Worm (Caenorhabditis elegans) whole organism, late embryonic: Measurements from ENCODE around the gene W07G4.1.

Experiments
- C08G9.2 ChIP-seq: sonication (generic microtip); optimal IDR thresholded peaks from 2 replicates; lab custom pipeline; 2016; ENCODE audit warnings: mild to moderate bottlenecking, missing genetic modification characterization, moderate library complexity, missing compliant biosample characterization
- C38D4.7 ChIP-seq: fragments of 200-800 bp; sonication (Bioruptor generic); optimal IDR thresholded peaks from 2 replicates; lab custom pipeline; 2018; ENCODE audit warnings: mild to moderate bottlenecking, missing genetic modification characterization, moderate library complexity, missing compliant biosample characterization
- F13H6.1 ChIP-seq: sonication (generic microtip); optimal IDR thresholded peaks from 2 replicates; lab custom pipeline; 2016; ENCODE audit warnings: missing genetic modification characterization, missing compliant biosample characterization
- K02D7.2 ChIP-seq: sonication (generic microtip); optimal IDR thresholded peaks from 2 replicates; lab custom pipeline; 2017; ENCODE audit warnings: mild to moderate bottlenecking, missing genetic modification characterization, missing compliant biosample characterization
- T23F11.4 ChIP-seq: fragments of 200-800 bp; sonication (Bioruptor generic); optimal IDR thresholded peaks from 2 replicates; lab custom pipeline; 2018; ENCODE audit warnings: mild to moderate bottlenecking, missing genetic modification characterization, missing compliant biosample characterization
- Y22D7AL.16 ChIP-seq: sonication (generic microtip); optimal IDR thresholded peaks from 2 replicates; lab custom pipeline; 2016; ENCODE audit warnings: missing genetic modification characterization, missing compliant biosample characterization
- ama-1 ChIP-seq: fragments of 150-350 bp; optimal IDR thresholded peaks from 2 replicates; lab custom pipeline; 2014
- ceh-18 ChIP-seq: sonication (generic microtip); optimal IDR thresholded peaks from 2 replicates; lab custom pipeline; 2016; ENCODE audit warnings: missing genetic modification characterization, missing compliant biosample characterization
- ceh-19 ChIP-seq: fragments of 200-800 bp; sonication (Bioruptor generic); optimal IDR thresholded peaks from 2 replicates; lab custom pipeline; 2018; ENCODE audit warnings: mild to moderate bottlenecking, missing genetic modification characterization, missing compliant biosample characterization
- ceh-2 ChIP-seq: sonication (generic microtip); optimal IDR thresholded peaks from 2 replicates; lab custom pipeline; 2016; ENCODE audit warnings: missing genotype, missing genetic modification characterization, missing compliant biosample characterization
- ceh-22 ChIP-seq: sonication (generic microtip); optimal IDR thresholded peaks from 2 replicates; lab custom pipeline; 2017; ENCODE audit warnings: missing biosample characterization, missing genetic modification characterization
- ceh-30 ChIP-seq: fragments of 150-350 bp; optimal IDR thresholded peaks from 2 replicates; lab custom pipeline; 2014; ENCODE audit warnings: missing biosample characterization, missing genetic modification characterization
- ceh-31 ChIP-seq: sonication (generic microtip); optimal IDR thresholded peaks from 2 replicates; lab custom pipeline; 2016; ENCODE audit warnings: missing genetic modification characterization, missing compliant biosample characterization
- ceh-34 ChIP-seq: sonication (generic microtip); optimal IDR thresholded peaks from 2 replicates; lab custom pipeline; 2016; ENCODE audit warnings: mild to moderate bottlenecking, missing genetic modification characterization, missing compliant biosample characterization
- ceh-45 ChIP-seq: fragments of 200-800 bp; sonication (Bioruptor generic); IDR thresholded peaks from 2 replicates; pipeline ENCODE4 v1.3.6; 2022; ENCODE audit warnings: missing genetic modification reagents, missing genetic modification characterization, missing compliant biosample characterization
- ceh-6 ChIP-seq: fragments of 200-800 bp; sonication (Bioruptor generic); optimal IDR thresholded peaks from 2 replicates; lab custom pipeline; 2018; ENCODE audit warnings: mild to moderate bottlenecking, missing genetic modification characterization, missing compliant biosample characterization
- ceh-9 ChIP-seq: sonication (generic microtip); optimal IDR thresholded peaks from 2 replicates; lab custom pipeline; 2016; ENCODE audit warnings: mild to moderate bottlenecking, missing genetic modification characterization, inconsistent platforms, missing compliant biosample characterization
- che-1 ChIP-seq: sonication (generic microtip); optimal IDR thresholded peaks from 2 replicates; lab custom pipeline; 2016; ENCODE audit warnings: mild to moderate bottlenecking, missing genetic modification characterization, missing compliant biosample characterization
- dmd-4 ChIP-seq: sonication (generic microtip); optimal IDR thresholded peaks from 2 replicates; lab custom pipeline; 2016; ENCODE audit warnings: borderline replicate concordance, missing genetic modification characterization, missing compliant biosample characterization
- elt-2 ChIP-seq: sonication (generic microtip); optimal IDR thresholded peaks from 2 replicates; lab custom pipeline; 2016; ENCODE audit warnings: missing genetic modification reagents, missing genetic modification characterization, missing compliant biosample characterization
- eyg-1 ChIP-seq: sonication (generic microtip); optimal IDR thresholded peaks from 2 replicates; lab custom pipeline; 2016; ENCODE audit warnings: missing genotype, missing genetic modification characterization, missing compliant biosample characterization
- fax-1 ChIP-seq: sonication (generic microtip); optimal IDR thresholded peaks from 2 replicates; lab custom pipeline; 2016; ENCODE audit warnings: missing genotype, missing genetic modification characterization, missing compliant biosample characterization
- fkh-10 ChIP-seq: fragments of 150-350 bp; optimal IDR thresholded peaks from 2 replicates; lab custom pipeline; 2014; ENCODE audit warnings: missing biosample characterization, missing genetic modification reagents, missing genetic modification characterization
- fkh-6 ChIP-seq: sonication (generic microtip); optimal IDR thresholded peaks from 2 replicates; lab custom pipeline; 2016; ENCODE audit warnings: missing genetic modification characterization, missing compliant biosample characterization
- hlh-15 ChIP-seq: sonication (generic microtip); optimal IDR thresholded peaks from 2 replicates; lab custom pipeline; 2016; ENCODE audit warnings: missing genetic modification characterization, missing compliant biosample characterization
- hlh-6 ChIP-seq: sonication (generic microtip); optimal IDR thresholded peaks from 2 replicates; lab custom pipeline; 2016; ENCODE audit warnings: missing genotype, missing genetic modification characterization, missing compliant biosample characterization
- hlh-8 ChIP-seq: sonication (generic microtip); optimal IDR thresholded peaks from 2 replicates; lab custom pipeline; 2016; ENCODE audit warnings: missing genotype, missing genetic modification characterization, missing compliant biosample characterization
- lim-6 ChIP-seq: sonication (generic microtip); optimal IDR thresholded peaks from 2 replicates; lab custom pipeline; 2016; ENCODE audit warnings: missing genetic modification characterization, missing compliant biosample characterization
- lin-11 ChIP-seq: fragments of 200-800 bp; sonication (Bioruptor generic); optimal IDR thresholded peaks from 2 replicates; lab custom pipeline; 2018; ENCODE audit warnings: mild to moderate bottlenecking, missing genetic modification characterization, missing compliant biosample characterization
- madf-2 ChIP-seq: sonication (generic microtip); optimal IDR thresholded peaks from 2 replicates; lab custom pipeline; 2017; ENCODE audit warnings: missing genetic modification characterization, missing compliant biosample characterization
- nfya-1 ChIP-seq: sonication (generic microtip); optimal IDR thresholded peaks from 2 replicates; lab custom pipeline; 2017; ENCODE audit warnings: missing genetic modification characterization, mild to moderate bottlenecking, missing compliant biosample characterization, antibody characterized with exemption, moderate library complexity
- nhr-11 ChIP-seq: fragments of 150-350 bp; optimal IDR thresholded peaks from 2 replicates; lab custom pipeline; 2014; ENCODE audit warnings: missing biosample characterization, missing genetic modification characterization
- npax-4 ChIP-seq: sonication (generic microtip); optimal IDR thresholded peaks from 2 replicates; lab custom pipeline; 2016; ENCODE audit warnings: missing genetic modification characterization, missing compliant biosample characterization
- pat-9 ChIP-seq: fragments of 200-800 bp; sonication (Bioruptor generic); optimal IDR thresholded peaks from 2 replicates; lab custom pipeline; 2018; ENCODE audit warnings: mild to moderate bottlenecking, missing genetic modification characterization, moderate library complexity, missing compliant biosample characterization
- pax-1 ChIP-seq: fragments of 150-350 bp; optimal IDR thresholded peaks from 2 replicates; lab custom pipeline; 2014; ENCODE audit warnings: missing biosample characterization, missing genetic modification characterization
- pqm-1 ChIP-seq: sonication (generic microtip); optimal IDR thresholded peaks from 2 replicates; lab custom pipeline; 2016; ENCODE audit warnings: missing genetic modification characterization, missing compliant biosample characterization
- pros-1 ChIP-seq: fragments of 150-350 bp; optimal IDR thresholded peaks from 2 replicates; lab custom pipeline; 2014; ENCODE audit warnings: missing biosample characterization, missing genetic modification reagents, missing genetic modification characterization
- ref-2 ChIP-seq: sonication (generic microtip); optimal IDR thresholded peaks from 2 replicates; lab custom pipeline; 2016; ENCODE audit warnings: missing genetic modification characterization, missing compliant biosample characterization
- rnt-1 ChIP-seq: sonication (generic microtip); optimal IDR thresholded peaks from 2 replicates; lab custom pipeline; 2016; ENCODE audit warnings: missing genetic modification characterization, missing compliant biosample characterization
- sox-2 ChIP-seq: fragments of 200-800 bp; sonication (Bioruptor generic); IDR thresholded peaks from 2 replicates; pipeline ENCODE4 v1.3.6; 2022; ENCODE audit warnings: missing genetic modification reagents, missing genetic modification characterization, missing compliant biosample characterization
- sox-4 ChIP-seq: sonication (generic microtip); optimal IDR thresholded peaks from 2 replicates; lab custom pipeline; 2017; ENCODE audit warnings: mild to moderate bottlenecking, missing genetic modification characterization, inconsistent platforms, missing compliant biosample characterization
- syd-9 ChIP-seq: sonication (generic microtip); optimal IDR thresholded peaks from 2 replicates; lab custom pipeline; 2016; ENCODE audit warnings: mild to moderate bottlenecking, missing genetic modification characterization, moderate library complexity, missing compliant biosample characterization
- tbx-2 ChIP-seq: sonication (generic microtip); optimal IDR thresholded peaks from 2 replicates; lab custom pipeline; 2016; ENCODE audit warnings: missing genetic modification characterization, missing compliant biosample characterization
- ttx-3 ChIP-seq: sonication (generic microtip); optimal IDR thresholded peaks from 2 replicates; lab custom pipeline; 2016; ENCODE audit warnings: missing genetic modification reagents, missing genetic modification characterization, missing compliant biosample characterization
- unc-42 ChIP-seq: sonication (generic microtip); optimal IDR thresholded peaks from 2 replicates; lab custom pipeline; 2016; ENCODE audit warnings: missing genotype, missing genetic modification characterization, missing compliant biosample characterization
- unc-86 ChIP-seq: sonication (generic microtip); optimal IDR thresholded peaks from 2 replicates; lab custom pipeline; 2016; ENCODE audit warnings: missing genetic modification characterization, missing compliant biosample characterization
- zip-5 ChIP-seq: sonication (generic microtip); optimal IDR thresholded peaks from 2 replicates; lab custom pipeline; 2016; ENCODE audit warnings: missing genetic modification characterization, missing compliant biosample characterization

Gene W07G4.1

DNA sequence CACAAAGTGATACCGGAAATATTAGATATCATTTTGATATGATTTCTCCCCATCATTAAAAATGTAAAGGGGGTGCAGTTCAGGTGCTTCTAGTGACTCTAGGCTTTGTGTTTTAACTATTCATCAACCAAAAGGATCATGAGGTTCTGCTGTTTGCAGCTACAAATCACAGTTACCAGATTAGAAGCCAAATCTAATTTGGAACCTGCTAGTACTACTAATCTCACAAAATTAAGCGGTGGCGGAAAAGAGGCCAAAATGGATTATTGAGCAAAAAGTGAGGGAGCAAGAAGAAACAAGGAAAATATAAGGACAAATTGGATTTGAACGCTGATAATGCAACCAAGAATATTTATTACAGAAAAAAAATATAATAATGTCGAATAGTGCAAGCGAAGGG is 40.8 kb downstream of the W07G4.1 start:
- no peak for TF ChIP-seq ceh-2 (tag; lab: Kevin White, UChicago)
- peak; percentile 31 for TF ChIP-seq unc-42

DNA sequence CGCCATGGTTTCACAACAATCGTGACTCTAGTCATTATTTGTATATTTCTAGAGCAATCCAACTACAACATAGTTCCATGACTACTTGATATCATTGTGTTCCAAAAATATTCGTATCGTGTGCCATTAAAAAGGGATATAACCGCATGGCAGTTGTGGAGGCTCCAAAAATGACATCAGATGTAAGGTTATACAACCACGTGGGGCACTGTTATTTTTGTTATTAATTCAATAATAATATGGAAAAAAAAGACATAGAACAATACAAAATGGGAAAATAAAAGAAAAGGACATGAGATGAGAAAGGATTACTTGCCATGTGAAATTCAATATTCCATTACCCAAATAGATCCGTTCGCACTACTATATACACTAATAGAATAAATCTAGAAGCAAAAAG is 42.1 kb downstream of the W07G4.1 start:
- TF ChIP-seq ceh-31 (tag; lab: Kevin White, UChicago) (no peak), npax-4 (no peak), ceh-6 (GFP tag; lab: Kevin White, UChicago) (no peak), syd-9 (tag; lab: Kevin White, UChicago) (no peak), ceh-19 (GFP tag; lab: Kevin White, UChicago) (no peak), fkh-6 (tag; lab: Kevin White, UChicago) (no peak), fax-1 (no peak), lin-11 (tag; lab: Kevin White, UChicago) (no peak), F13H6.1 (no peak), sox-4 (tag; lab: Kevin White, UChicago) (no peak), ama-1 (lab: Kevin White, UChicago) (no peak)
- TF ChIP-seq, all 69 proteins: peak for 0

DNA sequence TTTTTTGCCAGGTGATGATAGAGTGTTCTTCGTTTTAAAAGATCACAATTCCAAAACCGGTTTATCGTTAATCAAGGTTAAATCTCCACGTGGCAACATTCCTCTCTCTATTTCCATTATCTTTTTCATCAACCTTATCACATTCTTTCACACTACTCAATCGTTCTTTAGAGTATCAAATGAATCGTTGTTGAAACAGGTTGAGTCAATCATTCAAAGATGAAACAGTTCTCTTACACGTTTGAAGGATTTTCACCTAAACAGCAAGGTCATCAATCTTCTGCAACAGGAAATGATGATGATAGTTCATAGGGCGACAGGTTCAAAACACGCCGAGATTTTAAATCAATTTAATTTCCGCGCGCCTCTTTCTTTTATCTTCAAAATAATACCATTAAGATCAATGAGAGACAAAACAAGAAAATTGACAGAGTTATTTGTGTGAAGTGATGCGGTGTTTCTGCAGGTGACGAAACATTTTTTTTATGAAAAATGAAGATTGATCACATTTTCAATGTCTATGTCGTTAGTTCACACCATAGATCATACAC is 47.9 kb downstream of the W07G4.1 start:
- no peak for TF ChIP-seq fax-1
- TF ChIP-seq C08G9.2 = no peak
- no peak for TF ChIP-seq eyg-1 (tag; lab: Kevin White, UChicago)
- no peak for TF ChIP-seq nfya-1 (tag; lab: Kevin White, UChicago)
- no peak for TF ChIP-seq nhr-11 (tag; lab: Kevin White, UChicago)
- no peak for TF ChIP-seq T23F11.4 (GFP tag; lab: Kevin White, UChicago)
- TF ChIP-seq rnt-1 = no peak
- TF ChIP-seq fkh-10 (GFP tag; lab: Kevin White, UChicago) = no peak

DNA sequence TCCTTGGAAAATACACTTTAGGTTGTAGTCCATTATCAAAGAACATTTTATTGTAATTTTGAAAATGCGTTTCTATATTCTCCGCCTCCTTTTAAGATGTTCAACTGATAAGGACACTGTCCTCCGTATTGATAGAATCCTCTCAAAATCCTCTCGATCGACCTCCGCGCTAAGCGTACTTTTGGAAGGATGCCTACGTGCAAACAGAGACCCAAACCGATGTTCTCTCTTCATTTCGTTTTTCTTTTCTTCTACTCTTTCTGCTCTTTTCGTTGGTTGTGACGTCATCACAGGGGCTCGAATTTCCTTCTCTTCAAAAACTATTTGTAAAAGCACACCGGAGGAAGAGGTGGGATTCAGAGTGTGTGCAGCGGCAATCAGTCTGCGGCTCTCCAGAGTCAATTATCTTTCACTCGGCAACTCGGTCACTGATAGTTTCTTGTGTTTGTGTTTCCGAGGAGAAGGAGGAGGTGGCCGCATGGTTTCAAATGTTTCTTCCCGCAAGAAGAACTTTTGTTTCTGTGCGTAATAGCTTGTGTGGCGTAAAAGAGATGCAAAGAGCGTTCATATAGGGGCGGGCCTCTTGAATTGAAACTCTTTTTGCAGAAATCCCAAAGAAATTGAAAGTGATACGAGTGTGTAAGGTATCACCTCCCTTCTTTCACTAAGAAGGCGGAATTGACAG is 49.3 kb downstream of the W07G4.1 start, which contains the start of gene C34B4.2:
C34B4.2 (plus strand) TSS at position 614 of the 685 bp plus-strand sequence.
- TF ChIP-seq ceh-19 (GFP tag; lab: Kevin White, UChicago) (peak; percentile 57), ceh-30 (no peak), che-1 (tag; lab: Kevin White, UChicago) (no peak), Y22D7AL.16 (tag; lab: Kevin White, UChicago) (no peak), pqm-1 (tag; lab: Kevin White, UChicago) (no peak), madf-2 (no peak), fkh-6 (tag; lab: Kevin White, UChicago) (no peak), ref-2 (no peak), zip-5 (tag; lab: Kevin White, UChicago) (no peak), unc-42 (peak; percentile 41), unc-86 (tag; lab: Kevin White, UChicago) (no peak), ceh-18 (peak; percentile 94), ceh-6 (GFP tag; lab: Kevin White, UChicago) (no peak), tbx-2 (tag; lab: Kevin White, UChicago) (peak; percentile 45), ceh-34 (peak; percentile 77), elt-2 (tag; lab: Kevin White, UChicago) (peak; percentile 11), syd-9 (tag; lab: Kevin White, UChicago) (no peak), fax-1 (no peak), hlh-6 (no peak), pat-9 (tag; lab: Kevin White, UChicago) (peak; percentile 0), ceh-45 (GFP tag; lab: Robert Waterston, UW) (no peak), lim-6 (tag; lab: Kevin White, UChicago) (no peak), hlh-8 (tag; lab: Kevin White, UChicago) (no peak), C38D4.7 (GFP tag; lab: Kevin White, UChicago) (no peak), ceh-9 (tag; lab: Kevin White, UChicago) (no peak), dmd-4 (tag; lab: Kevin White, UChicago) (no peak), hlh-15 (tag; lab: Kevin White, UChicago) (no peak), ceh-22 (tag; lab: Kevin White, UChicago) (no peak), pros-1 (tag; lab: Kevin White, UChicago) (no peak), pax-1 (no peak), npax-4 (no peak), K02D7.2 (tag; lab: Kevin White, UChicago) (no peak), sox-2 (GFP tag; lab: Robert Waterston, UW) (no peak), ttx-3 (tag; lab: Kevin White, UChicago) (no peak)
